Worm (Caenorhabditis elegans) whole organism, L1 larva: ENCODE results near the gene clpf-1.

Experiments used
- C34B4.2 ChIP-seq: sonication (generic microtip); optimal IDR thresholded peaks from 2 replicates; lab custom pipeline; 2017; ENCODE audit warnings: mild to moderate bottlenecking, missing genetic modification characterization, missing compliant biosample characterization
- ces-1 ChIP-seq: fragments of 150-350 bp; optimal IDR thresholded peaks from 2 replicates; lab custom pipeline; 2014; ENCODE audit warnings: missing biosample characterization, missing genetic modification reagents, missing genetic modification characterization
- mdl-1 ChIP-seq, 2 experiments: fragments of 150-350 bp; optimal IDR thresholded peaks; 2 replicates each; lab custom pipeline; 2014 to 2017; ENCODE audit warnings: missing biosample characterization in 2 of 2, missing genetic modification characterization in 2 of 2, inconsistent platforms in 1 of 2
- nhr-12 ChIP-seq: sonication (generic microtip); optimal IDR thresholded peaks from 2 replicates; lab custom pipeline; 2017; ENCODE audit warnings: missing biosample characterization, missing genetic modification characterization
- nhr-76 ChIP-seq: sonication (generic microtip); optimal IDR thresholded peaks from 2 replicates; lab custom pipeline; 2017; ENCODE audit warnings: missing biosample characterization, missing genetic modification characterization
- unc-130 ChIP-seq: fragments of 150-350 bp; optimal IDR thresholded peaks from 2 replicates; lab custom pipeline; 2017; ENCODE audit warnings: missing biosample characterization, missing genetic modification characterization, inconsistent platforms
- unc-62 ChIP-seq: fragments of 150-350 bp; optimal IDR thresholded peaks from 2 replicates; lab custom pipeline; 2014; ENCODE audit warnings: missing biosample characterization, missing genetic modification reagents, missing genetic modification characterization
- unc-86 ChIP-seq: sonication (generic microtip); optimal IDR thresholded peaks from 2 replicates; lab custom pipeline; 2016; ENCODE audit warnings: missing genetic modification characterization, missing compliant biosample characterization

- TF ChIP-seq unc-130 (tag; lab: Kevin White, UChicago) (no peak), unc-86 (tag; lab: Kevin White, UChicago) (no peak), nhr-12 (tag; lab: Kevin White, UChicago) (no peak), ces-1 (no peak), unc-62 (GFP tag; lab: Kevin White, UChicago) (no peak), nhr-76 (tag; lab: Kevin White, UChicago) (no peak), mdl-1 (tag; optimal IDR thresholded peaks at IDR 0.05; lab: Kevin White, UChicago) (no peak), C34B4.2 (tag; lab: Kevin White, UChicago) (no peak)
Observed at ce11 chrIII:3393687-3394086, 3.9 kb upstream of the clpf-1 start, which contains the start of gene mlc-4.
